Worm (Caenorhabditis elegans): ENCODE measurements around the gene C10G8.8.
A peak's percentile ranks its signal among the peaks of the same experiment; 100 is the strongest.

The C10G8.8 gene

ce11 chrV:5275426-5276007 lies 52.7 kb downstream of the C10G8.8 start (continued):
- TF ChIP-seq madf-8 (GFP tag; conservative IDR thresholded peaks at IDR 0.05) = no peak
- no peak for TF ChIP-seq zim-3 (tag; optimal IDR thresholded peaks at IDR 0.05)
- TF ChIP-seq nhr-120 (GFP tag; IDR thresholded peaks at IDR 0.05) = no peak
- TF ChIP-seq nhr-27 (tag; optimal IDR thresholded peaks at IDR 0.05) = no peak
- no peak for TF ChIP-seq K12H6.12 (tag; optimal IDR thresholded peaks at IDR 0.05)
- TF ChIP-seq lsy-27 (tag; optimal IDR thresholded peaks at IDR 0.05; ENCODE audit: borderline replicate concordance, insufficient read depth) = no peak
- no peak for TF ChIP-seq ztf-6 (GFP tag; IDR thresholded peaks at IDR 0.05)
- TF ChIP-seq dpff-1 (tag; optimal IDR thresholded peaks at IDR 0.05) = no peak
- TF ChIP-seq hlh-12 (tag; optimal IDR thresholded peaks at IDR 0.05) = no peak
- TF ChIP-seq attf-3 (GFP tag; conservative IDR thresholded peaks at IDR 0.05) = no peak
- TF ChIP-seq cebp-2 (GFP tag; IDR thresholded peaks at IDR 0.05) = no peak
- TF ChIP-seq mes-4 (tag; optimal IDR thresholded peaks at IDR 0.05) = no peak
- TF ChIP-seq lag-1 (GFP tag; IDR thresholded peaks at IDR 0.05) = no peak
- no peak for TF ChIP-seq lir-1 (GFP tag; conservative IDR thresholded peaks at IDR 0.05)
- TF ChIP-seq F52B5.7 (tag; optimal IDR thresholded peaks at IDR 0.05) = peak; percentile 41
- TF ChIP-seq T07F8.4 (tag; optimal IDR thresholded peaks at IDR 0.05) = no peak
- TF ChIP-seq pbrm-1 (GFP tag; IDR thresholded peaks at IDR 0.05) = no peak
- TF ChIP-seq tlf-1 (GFP tag; optimal IDR thresholded peaks at IDR 0.05) = peak; percentile 5
- peak in 1 of 2 experiments; percentile 29 for TF ChIP-seq rec-8 (tag; optimal IDR thresholded peaks at IDR 0.05)
- TF ChIP-seq F55B11.4 (tag; optimal IDR thresholded peaks at IDR 0.05; ENCODE audit: borderline replicate concordance, insufficient read depth) = no peak
- no peak for TF ChIP-seq zfh-2 (GFP tag; conservative IDR thresholded peaks at IDR 0.05)
- no peak for TF ChIP-seq ceh-27 (GFP tag; optimal IDR thresholded peaks at IDR 0.05)
- peak; percentile 58 for TF ChIP-seq madf-6 (GFP tag; IDR thresholded peaks at IDR 0.05)
- no peak for TF ChIP-seq lsl-1 (GFP tag; optimal IDR thresholded peaks at IDR 0.05)
- TF ChIP-seq F57C9.4 (tag; optimal IDR thresholded peaks at IDR 0.05) = no peak
- peak; percentile 29 for TF ChIP-seq tbp1 (GFP tag; optimal IDR thresholded peaks at IDR 0.05)
- TF ChIP-seq bed-1 (GFP tag; IDR thresholded peaks at IDR 0.05) = no peak
- TF ChIP-seq somi-1 (GFP tag; optimal IDR thresholded peaks at IDR 0.05) = no peak
- TF ChIP-seq ztf-3 (GFP tag; optimal IDR thresholded peaks at IDR 0.05) = no peak
- TF ChIP-seq F22D6.2 (tag; optimal IDR thresholded peaks at IDR 0.05) = no peak

ce11 chrV:5274974-5275373 lies 53.2 kb downstream of the C10G8.8 start:
- TF ChIP-seq D2030.7 (GFP tag; IDR thresholded peaks at IDR 0.05) = 0 out of 2 replicates have a peak, but pooled peaks have one; percentile 16
- TF ChIP-seq ztf-18 (tag; optimal IDR thresholded peaks at IDR 0.05) = peak; percentile 92
- TF ChIP-seq K11D2.4 (GFP tag; IDR thresholded peaks at IDR 0.05) = no peak
- TF ChIP-seq dox-1 (GFP tag; IDR thresholded peaks at IDR 0.05) = peak; percentile 72
- TF ChIP-seq Y67H2A.10 (GFP tag; conservative IDR thresholded peaks at IDR 0.05) = no peak
- TF ChIP-seq F23B12.7 (tag; optimal IDR thresholded peaks at IDR 0.05; ENCODE audit: insufficient read depth) = peak; percentile 9
- peak; percentile 19; the same call in 1 of the 2 replicates for TF ChIP-seq F33H1.4 (GFP tag; IDR thresholded peaks at IDR 0.05)
- no peak for TF ChIP-seq unc-62 (GFP tag; optimal IDR thresholded peaks at IDR 0.05)
- TF ChIP-seq mcd-1 (GFP tag; IDR thresholded peaks at IDR 0.05) = peak; percentile 77
- TF ChIP-seq madf-6 (GFP tag; IDR thresholded peaks at IDR 0.05) = peak; percentile 31; the same call in 1 of the 2 replicates
- 0 out of 2 replicates have a peak, but pooled peaks have one; percentile 61 for TF ChIP-seq madf-3 (GFP tag; IDR thresholded peaks at IDR 0.05)
- TF ChIP-seq efl-1 (GFP tag; optimal IDR thresholded peaks at IDR 0.05) = no peak
- peak; percentile 8 for TF ChIP-seq nhr-80 (tag; optimal IDR thresholded peaks at IDR 0.05)
- TF ChIP-seq nfya-2 (GFP tag; IDR thresholded peaks at IDR 0.05) = no peak
- no peak for TF ChIP-seq cebp-1 (GFP tag; IDR thresholded peaks at IDR 0.05)
- peak; percentile 36 for TF ChIP-seq cebp-1 (tag; optimal IDR thresholded peaks at IDR 0.05)
- peak; percentile 16; the same call in 1 of the 2 replicates for TF ChIP-seq nfyb-1 (GFP tag; IDR thresholded peaks at IDR 0.05)
- no peak for TF ChIP-seq B0261.1 (tag; optimal IDR thresholded peaks at IDR 0.05)
- TF ChIP-seq lin-35 (GFP tag; optimal IDR thresholded peaks at IDR 0.05) = peak in 2 of 3 experiments; percentile 22 to 47
- no peak for TF ChIP-seq xnd-1 (tag; optimal IDR thresholded peaks at IDR 0.05)
- TF ChIP-seq somi-1 (GFP tag; optimal IDR thresholded peaks at IDR 0.05) = no peak

All from whole organism, young adult.